Worm (Caenorhabditis elegans) whole organism, early embryonic: Measurements from ENCODE around the gene F11G11.15.
"Not testable (repeated sequence)": the region's sequence is repeated elsewhere in the genome, so short reads cannot be mapped to it uniquely, and the experiment has no call there.

Experiments
- aly-1 ChIP-seq: sonication (generic microtip); optimal IDR thresholded peaks from 2 replicates; lab custom pipeline; 2016; ENCODE audit warnings: missing genetic modification characterization, missing compliant biosample characterization
- ama-1 ChIP-seq: fragments of 150-350 bp; optimal IDR thresholded peaks from 2 replicates; lab custom pipeline; 2014
- hmbx-1 ChIP-seq: sonication (generic microtip); optimal IDR thresholded peaks from 2 replicates; lab custom pipeline; 2016; ENCODE audit warnings: mild to moderate bottlenecking, missing genetic modification characterization, missing compliant biosample characterization
- hnd-1 ChIP-seq: sonication (generic microtip); optimal IDR thresholded peaks from 2 replicates; lab custom pipeline; 2016; ENCODE audit warnings: missing genetic modification characterization, missing compliant biosample characterization
- pes-1 ChIP-seq: fragments of 200-800 bp; sonication (Bioruptor generic); IDR thresholded peaks from 2 replicates; pipeline ENCODE4 v1.3.6; 2022; ENCODE audit warnings: missing genetic modification reagents, missing genetic modification characterization, missing compliant biosample characterization

- TF ChIP-seq hnd-1 (tag; lab: Kevin White, UChicago); ama-1 (lab: Kevin White, UChicago); aly-1; hmbx-1; pes-1 (GFP tag; lab: Robert Waterston, UW): not testable (repeated sequence)
These were observed 23.9 kb downstream of the F11G11.15 start, which contains the start of gene msp-32 for ce11 chrII:4898529-4898928.
